Fruit fly (Drosophila melanogaster): ENCODE measurements around the gene SF1.

- no peak for TF ChIP-seq CG9139 (GFP tag; optimal IDR thresholded peaks at IDR 0.05)
- TF ChIP-seq Hr4 (GFP tag; optimal IDR thresholded peaks at IDR 0.05) = no peak
- no peak for TF ChIP-seq cyc (GFP tag; optimal IDR thresholded peaks at IDR 0.05)
- TF ChIP-seq CG34406 (GFP tag; optimal IDR thresholded peaks at IDR 0.05) = no peak
- TF ChIP-seq CG32006 (GFP tag; optimal IDR thresholded peaks at IDR 0.05) = no peak
- no peak for TF ChIP-seq ss (GFP tag; optimal IDR thresholded peaks at IDR 0.05)
- TF ChIP-seq OdsH (GFP tag; optimal IDR thresholded peaks at IDR 0.05) = no peak
- TF ChIP-seq Hr38 (GFP tag; optimal IDR thresholded peaks at IDR 0.05) = no peak
- no peak for TF ChIP-seq CG4318 (GFP tag; optimal IDR thresholded peaks at IDR 0.05)
These were observed 26.6 kb downstream of the SF1 start for dm6 chr3R:17566619-17567489.
